Worm (Caenorhabditis elegans): Measurements from ENCODE around the gene K10H10.5.

Gene K10H10.5

ce11 chrII:14483813-14484212 lies 17.7 kb upstream of the K10H10.5 start:
- TF ChIP-seq lsy-2 (tag; optimal IDR thresholded peaks at IDR 0.05) (no peak), efl-1 (optimal IDR thresholded peaks at IDR 0.05) (no peak), efl-1 (GFP tag; optimal IDR thresholded peaks at IDR 0.05 in 1 of 2) (peak in 1 of 2 experiments; percentile 62)

- TF ChIP-seq fos-1 (tag; optimal IDR thresholded peaks at IDR 0.05) (no peak), mab-9 (GFP tag; IDR thresholded peaks at IDR 0.05) (no peak), C04F5.9 (tag; optimal IDR thresholded peaks at IDR 0.05) (no peak), dsc-1 (tag; optimal IDR thresholded peaks at IDR 0.05) (peak; percentile 40), nhr-76 (tag; optimal IDR thresholded peaks at IDR 0.05) (no peak), hlh-17 (GFP tag; optimal IDR thresholded peaks at IDR 0.05; ENCODE audit: borderline replicate concordance) (no peak), nhr-11 (tag; optimal IDR thresholded peaks at IDR 0.05) (no peak), isw-1 (GFP tag; IDR thresholded peaks at IDR 0.05) (peak; percentile 45), blmp-1 (tag; optimal IDR thresholded peaks at IDR 0.05) (peak; percentile 69), lin-13 (GFP tag; optimal IDR thresholded peaks at IDR 0.05) (no peak), C16A3.4 (tag; optimal IDR thresholded peaks at IDR 0.05) (peak; percentile 38), dpl-1 (GFP tag; optimal IDR thresholded peaks at IDR 0.05) (peak; percentile 74 to 87 (median 87)), grh-1 (GFP tag; IDR thresholded peaks at IDR 0.05) (peak; percentile 37; the same call in 1 of the 2 replicates), pag-3 (tag; optimal IDR thresholded peaks at IDR 0.05; ENCODE audit: borderline replicate concordance, insufficient read depth) (no peak), snpc-4 (tag; optimal IDR thresholded peaks at IDR 0.05) (peak; percentile 68), swsn-7 (tag; optimal IDR thresholded peaks at IDR 0.05) (peak; percentile 66), mep-1 (tag; optimal IDR thresholded peaks at IDR 0.05) (peak; percentile 66), zip-4 (GFP tag; optimal IDR thresholded peaks at IDR 0.05) (peak; percentile 50), nhr-12 (tag; optimal IDR thresholded peaks at IDR 0.05) (no peak), xbp-1 (tag; optimal IDR thresholded peaks at IDR 0.05) (peak; percentile 63), tbx-2 (tag; optimal IDR thresholded peaks at IDR 0.05) (peak; percentile 66), efl-1 (optimal IDR thresholded peaks at IDR 0.05) (peak; percentile 77 to 80), efl-1 (GFP tag; optimal IDR thresholded peaks at IDR 0.05 in 1 of 2) (peak; percentile 82 to 98), egl-27 (tag; optimal IDR thresholded peaks at IDR 0.05) (no peak), nhr-90 (tag; optimal IDR thresholded peaks at IDR 0.05; ENCODE audit: poor library complexity) (peak; percentile 70), sptf-1 (tag; optimal IDR thresholded peaks at IDR 0.05) (no peak), C34B4.2 (tag; optimal IDR thresholded peaks at IDR 0.05) (no peak), ceh-8 (GFP tag; optimal IDR thresholded peaks at IDR 0.05) (no peak), nhr-84 (tag; optimal IDR thresholded peaks at IDR 0.05) (no peak), mef-2 (tag; optimal IDR thresholded peaks at IDR 0.05) (no peak), pax-3 (tag; optimal IDR thresholded peaks at IDR 0.05) (peak; percentile 0), lin-35 (GFP tag; optimal IDR thresholded peaks at IDR 0.05) (peak; percentile 82 to 90), tlp-1 (tag; optimal IDR thresholded peaks at IDR 0.05) (no peak), lin-15B (tag; optimal IDR thresholded peaks at IDR 0.05) (peak; percentile 51), ama-1 (optimal IDR thresholded peaks at IDR 0.05) (no peak), Y116A8C.19 (tag; optimal IDR thresholded peaks at IDR 0.05; ENCODE audit: borderline replicate concordance) (no peak), sup-37 (GFP tag; optimal IDR thresholded peaks at IDR 0.05) (no peak), aha-1 (tag; optimal IDR thresholded peaks at IDR 0.05) (no peak), ets-5 (GFP tag; IDR thresholded peaks at IDR 0.05) (no peak), nhr-28 (tag; optimal IDR thresholded peaks at IDR 0.05) (no peak), unc-86 (tag; optimal IDR thresholded peaks at IDR 0.05) (peak; percentile 30), nhr-20 (tag; optimal IDR thresholded peaks at IDR 0.05) (peak; percentile 67), fkh-10 (GFP tag; optimal IDR thresholded peaks at IDR 0.05) (no peak), fkh-8 (tag; optimal IDR thresholded peaks at IDR 0.05) (peak; percentile 55), nhr-85 (tag) (peak; percentile 79), unc-98 (GFP tag; IDR thresholded peaks at IDR 0.05) (no peak), unc-30 (tag; optimal IDR thresholded peaks at IDR 0.05) (no peak), mdl-1 (tag; optimal IDR thresholded peaks at IDR 0.05) (peak in 1 of 2 experiments; percentile 52), lin-39 (tag; optimal IDR thresholded peaks at IDR 0.05) (no peak), unc-62 (GFP tag; optimal IDR thresholded peaks at IDR 0.05) (no peak), hlh-4 (tag; optimal IDR thresholded peaks at IDR 0.05) (no peak)
Measured at ce11 chrII:14488661-14489060, 12.9 kb upstream of the K10H10.5 start, which contains the start of gene usp-14. Gene usp-14, minus strand, starts transcription at chrII:14488688.

Measured in whole organism, L1 larva.